Fruit fly (Drosophila melanogaster) whole organism, adult: ENCODE data around the gene Ssl1.

ENCODE experiments used
- CG11617 ChIP-seq: fragments of 200-800 bp; sonication (Bioruptor generic); optimal IDR thresholded peaks from 2 replicates; lab custom pipeline; 2017; ENCODE audit warnings: mild to moderate bottlenecking, missing biosample characterization, missing genetic modification reagents, missing genetic modification characterization
- CG7045 ChIP-seq: fragments of 200-800 bp; sonication (Bioruptor generic); optimal IDR thresholded peaks from 2 replicates; lab custom pipeline; 2017; ENCODE audit warnings: missing biosample characterization, mild to moderate bottlenecking, missing genetic modification characterization
- kay ChIP-seq: fragments of 200-800 bp; sonication (Bioruptor generic); peaks from one replicate; lab custom pipeline; 2016; ENCODE audit warnings: missing biosample characterization, missing genetic modification characterization, borderline replicate concordance
- ovo ChIP-seq: fragments of 200-800 bp; sonication (Bioruptor generic); optimal IDR thresholded peaks from 2 replicates; lab custom pipeline; 2016; ENCODE audit warnings: missing biosample characterization, missing genetic modification characterization

DNA sequence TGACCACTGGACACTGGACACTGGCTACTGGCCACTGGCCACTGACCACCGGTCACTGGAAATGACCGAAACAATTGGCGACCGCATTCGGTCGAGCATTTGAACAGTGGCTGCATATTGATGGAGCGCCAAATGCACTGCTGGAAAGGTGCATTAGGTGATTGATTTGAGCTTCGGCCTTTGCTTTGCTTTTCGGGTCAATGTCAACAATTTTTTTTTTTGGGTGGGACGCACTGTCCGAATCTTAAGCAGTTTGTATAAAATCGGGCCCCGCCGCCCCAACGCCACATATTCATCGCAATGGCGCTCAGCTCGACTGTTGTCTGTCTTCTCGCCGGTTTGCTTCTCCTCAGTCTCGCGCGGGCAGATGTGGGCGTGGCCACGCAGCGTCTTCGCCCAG is 18.4 kb upstream of the Ssl1 start, which contains the start of gene CG13239:
- TF ChIP-seq CG7045 (GFP tag; lab: Kevin White, UChicago), result no peak
- TF ChIP-seq ovo (GFP tag; lab: Kevin White, UChicago), result no peak
- TF ChIP-seq kay (GFP tag; lab: Kevin White, UChicago), result no peak
- TF ChIP-seq CG11617 (GFP tag; lab: Kevin White, UChicago), result no peak
